Fruit fly (Drosophila melanogaster): ENCODE data around the gene Tasp1.

- no peak for TF ChIP-seq psq (optimal IDR thresholded peaks at IDR 0.05)
- no peak for TF ChIP-seq h (optimal IDR thresholded peaks at IDR 0.05)
Observed at dm6 chr3L:16043782-16044352, 43.5 kb downstream of the Tasp1 start.

Measured in Kc167 (cell line).